Worm (Caenorhabditis elegans) whole organism, mixed stage, embryonic: ENCODE data around the gene Y39A1A.31.

ENCODE experiments used
- mep-1 ChIP-seq: fragments of 150-350 bp; optimal IDR thresholded peaks from 2 replicates; lab custom pipeline; 2017; ENCODE audit warnings: missing biosample characterization, missing genetic modification reagents, missing genetic modification characterization, inconsistent platforms
- nhr-12 ChIP-seq: fragments of 150-350 bp; optimal IDR thresholded peaks from 2 replicates; lab custom pipeline; 2014; ENCODE audit warnings: missing biosample characterization, missing genetic modification characterization
- nhr-28 ChIP-seq: fragments of 150-350 bp; optimal IDR thresholded peaks from 2 replicates; lab custom pipeline; 2014; ENCODE audit warnings: missing biosample characterization, missing genetic modification characterization
- nhr-76 ChIP-seq: sonication (generic microtip); optimal IDR thresholded peaks from 2 replicates; lab custom pipeline; 2017; ENCODE audit warnings: missing biosample characterization, missing genetic modification characterization
- snpc-4 ChIP-seq: fragments of 150-350 bp; optimal IDR thresholded peaks from 2 replicates; lab custom pipeline; 2014; ENCODE audit warnings: missing biosample characterization, missing genetic modification characterization
- sptf-1 ChIP-seq: sonication (generic microtip); optimal IDR thresholded peaks from 2 replicates; lab custom pipeline; 2017; ENCODE audit warnings: mild to moderate bottlenecking, missing genetic modification characterization, moderate library complexity, missing compliant biosample characterization
- ztf-11 ChIP-seq: fragments of 150-350 bp; optimal IDR thresholded peaks from 2 replicates; lab custom pipeline; 2014; ENCODE audit warnings: missing biosample characterization, missing genetic modification characterization

DNA sequence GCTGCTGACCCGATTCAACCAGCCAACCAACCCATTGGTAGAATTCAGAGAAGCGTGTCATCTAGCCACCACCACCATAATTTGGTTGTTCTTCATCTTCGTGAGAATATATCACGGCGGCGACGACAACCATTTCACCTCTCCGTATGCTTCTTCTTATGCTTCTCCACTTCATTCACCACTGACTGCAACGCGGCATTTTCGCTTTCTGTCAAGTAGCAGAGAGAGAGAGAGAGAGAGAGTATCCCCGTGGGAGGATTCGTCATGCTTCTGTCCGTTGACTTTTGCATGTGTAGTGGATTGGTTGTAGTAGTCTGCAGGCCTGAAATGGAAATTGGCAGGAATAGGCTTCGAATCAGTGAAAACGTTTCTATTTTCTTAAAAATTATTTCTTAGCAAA lies 17.1 kb downstream of the Y39A1A.31 start:
- TF ChIP-seq nhr-12 (no peak), snpc-4 (no peak), ztf-11 (tag; lab: Kevin White, UChicago) (no peak), nhr-28 (tag; lab: Kevin White, UChicago) (no peak), sptf-1 (tag; lab: Kevin White, UChicago) (no peak), mep-1 (tag; lab: Kevin White, UChicago) (no peak), nhr-76 (no peak)
